Worm (Caenorhabditis elegans) whole organism, mixed stage, embryonic: Measurements from ENCODE around the gene lbp-7.

Experiments
- M03D4.4 ChIP-seq: sonication (generic microtip); optimal IDR thresholded peaks from 2 replicates; lab custom pipeline; 2017; ENCODE audit warnings: mild to moderate bottlenecking, missing genetic modification characterization, missing compliant biosample characterization
- bed-3 ChIP-seq: fragments of 200-800 bp; sonication (Bioruptor generic); optimal IDR thresholded peaks from 3 replicates; lab custom pipeline; 2018; ENCODE audit warnings: mild to moderate bottlenecking, missing genetic modification characterization, moderate library complexity, missing compliant biosample characterization
- blmp-1 ChIP-seq: fragments of 150-350 bp; optimal IDR thresholded peaks from 2 replicates; lab custom pipeline; 2014; ENCODE audit warnings: missing biosample characterization, missing genetic modification characterization
- ceh-39 ChIP-seq: fragments of 150-350 bp; optimal IDR thresholded peaks from 2 replicates; lab custom pipeline; 2014; ENCODE audit warnings: missing biosample characterization, missing genetic modification characterization
- ceh-43 ChIP-seq: fragments of 200-800 bp; sonication (Bioruptor generic); optimal IDR thresholded peaks from 2 replicates; lab custom pipeline; 2018; ENCODE audit warnings: mild to moderate bottlenecking, missing genetic modification characterization, moderate library complexity, missing compliant biosample characterization
- ces-1 ChIP-seq: fragments of 150-350 bp; optimal IDR thresholded peaks from 2 replicates; lab custom pipeline; 2014; ENCODE audit warnings: missing biosample characterization, missing genetic modification reagents, missing genetic modification characterization
- drap-1 ChIP-seq: fragments of 200-800 bp; sonication (Bioruptor generic); optimal IDR thresholded peaks from 3 replicates; lab custom pipeline; 2018; ENCODE audit warnings: mild to moderate bottlenecking, missing genetic modification characterization, missing compliant biosample characterization
- elt-1 ChIP-seq: sonication (generic microtip); optimal IDR thresholded peaks from 2 replicates; lab custom pipeline; 2017; ENCODE audit warnings: missing genetic modification characterization, mild to moderate bottlenecking, missing compliant biosample characterization, antibody characterized with exemption, moderate library complexity, borderline replicate concordance; ENCODE audit not compliant: insufficient read depth
- elt-3 ChIP-seq: fragments of 150-350 bp; optimal IDR thresholded peaks from 2 replicates; lab custom pipeline; 2014; ENCODE audit warnings: missing biosample characterization, missing genetic modification characterization
- flh-1 ChIP-seq: fragments of 200-800 bp; sonication (Bioruptor generic); optimal IDR thresholded peaks from 2 replicates; lab custom pipeline; 2018; ENCODE audit warnings: mild to moderate bottlenecking, missing genetic modification characterization, moderate library complexity, missing compliant biosample characterization
- ham-2 ChIP-seq: fragments of 200-800 bp; sonication (Bioruptor generic); optimal IDR thresholded peaks from 2 replicates; lab custom pipeline; 2018; ENCODE audit warnings: mild to moderate bottlenecking, missing genetic modification characterization, missing compliant biosample characterization
- hlh-1 ChIP-seq: fragments of 150-350 bp; optimal IDR thresholded peaks from 2 replicates; lab custom pipeline; 2014; ENCODE audit warnings: missing biosample characterization, missing genetic modification reagents, missing genetic modification characterization
- lin-13 ChIP-seq: fragments of 150-350 bp; optimal IDR thresholded peaks from 2 replicates; lab custom pipeline; 2014; ENCODE audit warnings: missing biosample characterization, missing genetic modification characterization
- lin-32 ChIP-seq: fragments of 200-800 bp; sonication (Bioruptor generic); optimal IDR thresholded peaks from 2 replicates; lab custom pipeline; 2018; ENCODE audit warnings: mild to moderate bottlenecking, missing genetic modification characterization, missing compliant biosample characterization
- mab-5 ChIP-seq: fragments of 150-350 bp; optimal IDR thresholded peaks from 2 replicates; lab custom pipeline; 2014; ENCODE audit warnings: missing biosample characterization, missing genetic modification characterization
- mep-1 ChIP-seq: fragments of 150-350 bp; optimal IDR thresholded peaks from 2 replicates; lab custom pipeline; 2017; ENCODE audit warnings: missing biosample characterization, missing genetic modification reagents, missing genetic modification characterization, inconsistent platforms
- mls-2 ChIP-seq: sonication (generic microtip); optimal IDR thresholded peaks from 2 replicates; lab custom pipeline; 2016; ENCODE audit warnings: mild to moderate bottlenecking, missing genetic modification characterization, moderate library complexity, missing compliant biosample characterization
- nhr-12 ChIP-seq: fragments of 150-350 bp; optimal IDR thresholded peaks from 2 replicates; lab custom pipeline; 2014; ENCODE audit warnings: missing biosample characterization, missing genetic modification characterization
- nhr-237 ChIP-seq: fragments of 150-350 bp; optimal IDR thresholded peaks from 2 replicates; lab custom pipeline; 2014; ENCODE audit warnings: missing biosample characterization, missing genetic modification characterization
- nhr-28 ChIP-seq: fragments of 150-350 bp; optimal IDR thresholded peaks from 2 replicates; lab custom pipeline; 2014; ENCODE audit warnings: missing biosample characterization, missing genetic modification characterization
- pha-4 ChIP-seq: fragments of 150-350 bp; optimal IDR thresholded peaks from 2 replicates; lab custom pipeline; 2018; ENCODE audit warnings: missing biosample characterization, missing genetic modification reagents, missing genetic modification characterization
- sem-2 ChIP-seq: fragments of 200-800 bp; sonication (Bioruptor generic); optimal IDR thresholded peaks from 2 replicates; lab custom pipeline; 2018; ENCODE audit warnings: mild to moderate bottlenecking, missing genetic modification characterization, missing compliant biosample characterization
- snpc-4 ChIP-seq: fragments of 150-350 bp; optimal IDR thresholded peaks from 2 replicates; lab custom pipeline; 2014; ENCODE audit warnings: missing biosample characterization, missing genetic modification characterization
- tbx-8 ChIP-seq: fragments of 200-800 bp; sonication (Bioruptor generic); optimal IDR thresholded peaks from 2 replicates; lab custom pipeline; 2018; ENCODE audit warnings: mild to moderate bottlenecking, missing genetic modification characterization, moderate library complexity, missing compliant biosample characterization
- unc-39 ChIP-seq: fragments of 150-350 bp; optimal IDR thresholded peaks from 2 replicates; lab custom pipeline; 2014; ENCODE audit warnings: missing biosample characterization, missing genetic modification characterization
- unc-62 ChIP-seq: fragments of 150-350 bp; optimal IDR thresholded peaks from 2 replicates; lab custom pipeline; 2014; ENCODE audit warnings: missing biosample characterization, missing genetic modification reagents, missing genetic modification characterization
- zip-8 ChIP-seq: fragments of 150-350 bp; optimal IDR thresholded peaks from 2 replicates; lab custom pipeline; 2014; ENCODE audit warnings: missing biosample characterization, missing genetic modification characterization
- ztf-11 ChIP-seq: fragments of 150-350 bp; optimal IDR thresholded peaks from 2 replicates; lab custom pipeline; 2014; ENCODE audit warnings: missing biosample characterization, missing genetic modification characterization

The lbp-7 gene

ce11 chrV:13850170-13850569 is 29.2 kb upstream of the lbp-7 start, which contains the start of gene hpx-2:
TSS of gene hpx-2 (plus strand) at chrV:13850470.
- TF ChIP-seq elt-3 (tag; lab: Kevin White, UChicago) (no peak), ceh-43 (no peak), zip-8 (tag; lab: Kevin White, UChicago) (no peak), sem-2 (GFP tag; lab: Kevin White, UChicago) (no peak)

ce11 chrV:13854306-13854705 is 25.0 kb upstream of the lbp-7 start, which contains the start of gene ttr-21:
TSS of gene ttr-21 (minus strand) at chrV:13854405.
- TF ChIP-seq lin-32 (GFP tag; lab: Kevin White, UChicago) (no peak), sem-2 (GFP tag; lab: Kevin White, UChicago) (no peak), blmp-1 (tag; lab: Kevin White, UChicago) (no peak), zip-8 (tag; lab: Kevin White, UChicago) (no peak), nhr-12 (tag; lab: Kevin White, UChicago) (no peak), ham-2 (GFP tag; lab: Kevin White, UChicago) (no peak), unc-39 (tag; lab: Kevin White, UChicago) (no peak), nhr-237 (tag; lab: Kevin White, UChicago) (no peak), mls-2 (tag; lab: Kevin White, UChicago) (no peak), M03D4.4 (no peak), lin-13 (tag; lab: Kevin White, UChicago) (no peak), mab-5 (tag; lab: Kevin White, UChicago) (no peak), unc-62 (GFP tag; lab: Kevin White, UChicago) (no peak)
- TF ChIP-seq, all 35 proteins: peak for 0

- TF ChIP-seq hlh-1 (no peak), ztf-11 (tag; lab: Kevin White, UChicago) (no peak), drap-1 (no peak), elt-1 (tag; lab: Kevin White, UChicago) (no peak), mls-2 (tag; lab: Kevin White, UChicago) (no peak), pha-4 (tag; lab: Kevin White, UChicago) (no peak), snpc-4 (tag; lab: Kevin White, UChicago) (no peak), elt-3 (tag; lab: Kevin White, UChicago) (no peak), M03D4.4 (no peak)
Measured at ce11 chrV:13856376-13856775, 23.0 kb upstream of the lbp-7 start, which contains the start of gene srx-134. TSS of gene srx-134 (minus strand) at chrV:13856476.

- TF ChIP-seq tbx-8 (no peak), blmp-1 (tag; lab: Kevin White, UChicago) (no peak), pha-4 (tag; lab: Kevin White, UChicago) (no peak), flh-1 (GFP tag; lab: Kevin White, UChicago) (no peak), nhr-237 (tag; lab: Kevin White, UChicago) (no peak), M03D4.4 (no peak), nhr-28 (tag; lab: Kevin White, UChicago) (no peak), drap-1 (no peak), ceh-43 (no peak), sem-2 (GFP tag; lab: Kevin White, UChicago) (no peak), lin-32 (GFP tag; lab: Kevin White, UChicago) (no peak)
Measured at ce11 chrV:13857132-13857531, 22.2 kb upstream of the lbp-7 start, which contains the start of gene srx-136. TSS of gene srx-136 (plus strand) at chrV:13857432.

ce11 chrV:13858906-13859305 is 20.4 kb upstream of the lbp-7 start, which contains the start of gene srx-135:
TSS of gene srx-135 (plus strand) at chrV:13859206.
- TF ChIP-seq sem-2 (GFP tag; lab: Kevin White, UChicago) (no peak), ceh-39 (tag; lab: Kevin White, UChicago) (no peak), bed-3 (no peak), unc-62 (GFP tag; lab: Kevin White, UChicago) (no peak)
- TF ChIP-seq, all 35 proteins: peak for 0

ce11 chrV:13862505-13862904 is 16.8 kb upstream of the lbp-7 start, which contains the start of gene srx-137:
TSS of gene srx-137 (plus strand) at chrV:13862805.
- TF ChIP-seq hlh-1 = no peak
- TF ChIP-seq zip-8 (tag; lab: Kevin White, UChicago) = no peak
- no peak for TF ChIP-seq snpc-4 (tag; lab: Kevin White, UChicago)

- TF ChIP-seq blmp-1 (tag; lab: Kevin White, UChicago) (no peak), mep-1 (tag; lab: Kevin White, UChicago) (no peak), ces-1 (GFP tag; lab: Kevin White, UChicago) (no peak), unc-39 (tag; lab: Kevin White, UChicago) (no peak), elt-3 (tag; lab: Kevin White, UChicago) (no peak), tbx-8 (no peak), ceh-43 (no peak), bed-3 (no peak), mls-2 (tag; lab: Kevin White, UChicago) (no peak), hlh-1 (no peak), nhr-12 (tag; lab: Kevin White, UChicago) (no peak), ham-2 (GFP tag; lab: Kevin White, UChicago) (no peak), ztf-11 (tag; lab: Kevin White, UChicago) (no peak), mab-5 (tag; lab: Kevin White, UChicago) (no peak), pha-4 (tag; lab: Kevin White, UChicago) (no peak), ceh-39 (tag; lab: Kevin White, UChicago) (no peak), lin-32 (GFP tag; lab: Kevin White, UChicago) (no peak)
Measured at ce11 chrV:13863700-13864099, 15.7 kb upstream of the lbp-7 start.
